Worm (Caenorhabditis elegans): ENCODE data around the gene rmd-3.

- TF ChIP-seq T22C8.4 (GFP tag; IDR thresholded peaks at IDR 0.05) (no peak), flt-1 (GFP tag; IDR thresholded peaks at IDR 0.05) (no peak), tab-1 (GFP tag; IDR thresholded peaks at IDR 0.05) (no peak), ref-1 (GFP tag; conservative IDR thresholded peaks at IDR 0.05) (no peak)
Observed at ce11 chrII:11344554-11344953, 5.1 kb upstream of the rmd-3 start.

Data from whole organism, midembryonic.